Fruit fly (Drosophila melanogaster) whole organism, embryonic: ENCODE data around the gene fred.
A peak's percentile ranks its signal among the peaks of the same experiment; 100 is the strongest.

Experiments
- Aef1 ChIP-seq: fragments of 200-800 bp; sonication (Bioruptor generic); IDR thresholded peaks from 3 replicates; pipeline ENCODE4 v1.3.6; 2022; ENCODE audit warnings: missing biosample characterization, missing genetic modification characterization
- Asciz ChIP-seq: fragments of 200-800 bp; sonication (Bioruptor generic); optimal IDR thresholded peaks from 2 replicates; lab custom pipeline; 2017; ENCODE audit warnings: missing biosample characterization, mild to moderate bottlenecking, missing genetic modification characterization, missing genetic modification reagents
- B-H2 ChIP-seq: fragments of 200-800 bp; sonication (Bioruptor generic); optimal IDR thresholded peaks from 2 replicates; lab custom pipeline; 2018; ENCODE audit warnings: missing biosample characterization, mild to moderate bottlenecking, missing genetic modification characterization
- CG12659 ChIP-seq: fragments of 200-800 bp; sonication (Bioruptor generic); optimal IDR thresholded peaks from 3 replicates; lab custom pipeline; 2017; ENCODE audit warnings: mild to moderate bottlenecking, missing biosample characterization, missing genetic modification reagents, missing genetic modification characterization
- CG12942 ChIP-seq: fragments of 200-800 bp; sonication (Bioruptor generic); optimal IDR thresholded peaks from 3 replicates; lab custom pipeline; 2016; ENCODE audit warnings: missing biosample characterization, missing genetic modification characterization
- CG15696 ChIP-seq: fragments of 200-800 bp; sonication (Bioruptor generic); optimal IDR thresholded peaks from 2 replicates; lab custom pipeline; 2019; ENCODE audit warnings: missing biosample characterization, mild to moderate bottlenecking, missing genetic modification characterization, moderate library complexity
- CG17359 ChIP-seq: fragments of 200-800 bp; sonication (Bioruptor generic); optimal IDR thresholded peaks from 3 replicates; lab custom pipeline; 2018; ENCODE audit warnings: missing biosample characterization, mild to moderate bottlenecking, missing genetic modification characterization, moderate library complexity
- CG1832 ChIP-seq: fragments of 200-800 bp; sonication (Bioruptor generic); optimal IDR thresholded peaks from 2 replicates; lab custom pipeline; 2017; ENCODE audit warnings: missing biosample characterization, mild to moderate bottlenecking, missing genetic modification characterization, inconsistent platforms
- CG2120 ChIP-seq: fragments of 200-800 bp; sonication (Bioruptor generic); optimal IDR thresholded peaks from 3 replicates; lab custom pipeline; 2016; ENCODE audit warnings: missing biosample characterization, missing genetic modification characterization
- CG2202 ChIP-seq: fragments of 200-800 bp; sonication (Bioruptor generic); optimal IDR thresholded peaks from 2 replicates; lab custom pipeline; 2018; ENCODE audit warnings: missing biosample characterization, mild to moderate bottlenecking, missing genetic modification characterization
- CG30020 ChIP-seq: fragments of 200-800 bp; optimal IDR thresholded peaks from 2 replicates; lab custom pipeline; 2019; ENCODE audit warnings: missing biosample characterization, mild to moderate bottlenecking, missing genetic modification characterization, moderate library complexity
- CG30403 ChIP-seq: fragments of 200-800 bp; sonication (Bioruptor generic); optimal IDR thresholded peaks from 3 replicates; lab custom pipeline; 2016; ENCODE audit warnings: missing biosample characterization, missing genetic modification characterization
- CG4820 ChIP-seq: fragments of 200-800 bp; sonication (Bioruptor generic); optimal IDR thresholded peaks from 3 replicates; lab custom pipeline; 2016; ENCODE audit warnings: missing biosample characterization, missing genetic modification characterization
- CG5953 ChIP-seq: fragments of 200-800 bp; sonication (Bioruptor generic); IDR thresholded peaks from 2 replicates; pipeline ENCODE4 v1.3.6; 2022; ENCODE audit warnings: missing biosample characterization, missing genetic modification characterization
- CG7987 ChIP-seq: fragments of 200-800 bp; sonication (Bioruptor generic); optimal IDR thresholded peaks from 2 replicates; lab custom pipeline; 2018; ENCODE audit warnings: missing biosample characterization, mild to moderate bottlenecking, missing genetic modification characterization, moderate library complexity
- CG8765 ChIP-seq: fragments of 200-800 bp; sonication (Bioruptor generic); IDR thresholded peaks from 2 replicates; pipeline ENCODE4 v1.3.6; 2022; ENCODE audit warnings: missing biosample characterization, missing genetic modification characterization
- CG8944 ChIP-seq: fragments of 200-800 bp; sonication (Bioruptor generic); optimal IDR thresholded peaks from 3 replicates; lab custom pipeline; 2016; ENCODE audit warnings: missing biosample characterization, missing genetic modification characterization
- CG9876 ChIP-seq: fragments of 200-800 bp; sonication (Bioruptor generic); optimal IDR thresholded peaks from 2 replicates; lab custom pipeline; 2016; ENCODE audit warnings: missing biosample characterization, missing genetic modification characterization
- Camta ChIP-seq: fragments of 200-800 bp; sonication (Bioruptor generic); optimal IDR thresholded peaks from 2 replicates; lab custom pipeline; 2016; ENCODE audit warnings: missing biosample characterization, missing genetic modification characterization
- CoRest ChIP-seq: fragments of 200-800 bp; sonication (Bioruptor generic); optimal IDR thresholded peaks from 3 replicates; lab custom pipeline; 2018; ENCODE audit warnings: missing biosample characterization, mild to moderate bottlenecking, missing genetic modification characterization, moderate library complexity
- Drgx ChIP-seq: fragments of 200-800 bp; sonication (Bioruptor generic); IDR thresholded peaks from 2 replicates; pipeline ENCODE4 v1.3.6; 2022; ENCODE audit warnings: missing biosample characterization, missing genetic modification characterization
- Gsc ChIP-seq: fragments of 200-800 bp; sonication (Bioruptor generic); IDR thresholded peaks from 2 replicates; pipeline ENCODE4 v1.3.6; 2022; ENCODE audit warnings: missing biosample characterization, missing genetic modification characterization
- H15 ChIP-seq: fragments of 200-800 bp; sonication (Bioruptor generic); IDR thresholded peaks from 3 replicates; pipeline ENCODE4 v1.3.6; 2022; ENCODE audit warnings: missing biosample characterization, missing genetic modification characterization
- H2.0 ChIP-seq: fragments of 200-800 bp; sonication (Bioruptor generic); IDR thresholded peaks from 2 replicates; pipeline ENCODE4 v1.3.6; 2022; ENCODE audit warnings: missing biosample characterization, missing genetic modification characterization
- HmgZ ChIP-seq: fragments of 200-800 bp; sonication (Bioruptor generic); optimal IDR thresholded peaks from 2 replicates; lab custom pipeline; 2018; ENCODE audit warnings: missing biosample characterization, mild to moderate bottlenecking, missing genetic modification characterization
- Scr ChIP-seq: fragments of 200-800 bp; sonication (Bioruptor generic); IDR thresholded peaks from 2 replicates; pipeline ENCODE4 v1.3.6; 2022; ENCODE audit warnings: missing biosample characterization, missing genetic modification characterization; ENCODE audit not compliant: partially characterized antibody
- Six4 ChIP-seq: fragments of 200-800 bp; sonication (Bioruptor generic); optimal IDR thresholded peaks from 2 replicates; lab custom pipeline; 2016; ENCODE audit warnings: missing biosample characterization, missing genetic modification characterization
- Sry-δ ChIP-seq: fragments of 200-800 bp; sonication (Bioruptor generic); optimal IDR thresholded peaks from 2 replicates; lab custom pipeline; 2016; ENCODE audit warnings: missing biosample characterization, missing genetic modification characterization
- Ssrp ChIP-seq: fragments of 200-800 bp; sonication (Bioruptor generic); optimal IDR thresholded peaks from 2 replicates; lab custom pipeline; 2018; ENCODE audit warnings: missing biosample characterization, mild to moderate bottlenecking, missing genetic modification characterization, moderate library complexity
- TFAM ChIP-seq: fragments of 200-800 bp; sonication (Bioruptor generic); optimal IDR thresholded peaks from 2 replicates; lab custom pipeline; 2017; ENCODE audit warnings: missing biosample characterization, missing genetic modification characterization, inconsistent platforms
- amos ChIP-seq: fragments of 200-800 bp; sonication (Bioruptor generic); IDR thresholded peaks from 2 replicates; pipeline ENCODE4 v1.3.6; 2022; ENCODE audit warnings: missing biosample characterization, missing genetic modification characterization; ENCODE audit not compliant: partially characterized antibody
- cad ChIP-seq: fragments of >200 bp; optimal IDR thresholded peaks from 2 replicates; lab custom pipeline; 2017; ENCODE audit warnings: missing biosample characterization, missing genetic modification characterization
- crc ChIP-seq: fragments of 200-800 bp; sonication (Bioruptor generic); optimal IDR thresholded peaks from 2 replicates; lab custom pipeline; 2016; ENCODE audit warnings: missing biosample characterization, missing genetic modification characterization
- dati ChIP-seq: fragments of 200-800 bp; sonication (Bioruptor generic); IDR thresholded peaks from 2 replicates; pipeline ENCODE4 v1.3.6; 2022; ENCODE audit warnings: missing biosample characterization, missing genetic modification characterization
- ftz-f1 ChIP-seq: fragments of 200-800 bp; sonication (Bioruptor generic); optimal IDR thresholded peaks from 2 replicates; lab custom pipeline; 2016; ENCODE audit warnings: missing biosample characterization, missing genetic modification characterization
- gsb-n ChIP-seq: fragments of 200-800 bp; sonication (Bioruptor generic); optimal IDR thresholded peaks from 3 replicates; lab custom pipeline; 2018; ENCODE audit warnings: missing biosample characterization, mild to moderate bottlenecking, missing genetic modification characterization
- lola ChIP-seq, 3 experiments: fragments of >200 bp in 2 of 3; fragments of 200-800 bp in 1 of 3; sonication (Bioruptor generic) in 1 of 3; optimal IDR thresholded peaks; 2 replicates each; lab custom pipeline; 2017 to 2019; ENCODE audit warnings: missing biosample characterization in 3 of 3, missing genetic modification characterization in 3 of 3, mild to moderate bottlenecking in 1 of 3, moderate library complexity in 1 of 3
- mld ChIP-seq: fragments of 200-800 bp; sonication (Bioruptor generic); IDR thresholded peaks from 3 replicates; pipeline ENCODE4 v1.3.6; 2022; ENCODE audit warnings: missing biosample characterization, missing genetic modification characterization; ENCODE audit not compliant: partially characterized antibody
- p53 ChIP-seq: fragments of 200-800 bp; sonication (Bioruptor generic); optimal IDR thresholded peaks from 2 replicates; lab custom pipeline; 2016; ENCODE audit warnings: missing biosample characterization, missing genetic modification characterization
- pb ChIP-seq: fragments of 200-800 bp; sonication (Bioruptor generic); optimal IDR thresholded peaks from 3 replicates; lab custom pipeline; 2016; ENCODE audit warnings: missing biosample characterization, missing genetic modification characterization
- pfk ChIP-seq: fragments of 200-800 bp; sonication (Bioruptor generic); optimal IDR thresholded peaks from 2 replicates; lab custom pipeline; 2018; ENCODE audit warnings: missing biosample characterization, mild to moderate bottlenecking, missing genetic modification characterization, moderate library complexity
- prd ChIP-seq, 3 experiments: fragments of >200 bp in 2 of 3; fragments of 200-800 bp in 1 of 3; sonication (Bioruptor generic) in 1 of 3; optimal IDR thresholded peaks in 2 of 3; IDR thresholded peaks in 1 of 3; 2 replicates in 2 of 3; 3 replicates in 1 of 3; pipeline versions ENCODE4 v1.3.6 to Lab custom; 2017 to 2022; ENCODE audit warnings: missing biosample characterization in 1 of 3, missing genetic modification characterization in 1 of 3
- pros ChIP-seq: fragments of 200-800 bp; sonication (Bioruptor generic); optimal IDR thresholded peaks from 3 replicates; lab custom pipeline; 2019; ENCODE audit warnings: missing biosample characterization, mild to moderate bottlenecking, missing genetic modification characterization, moderate library complexity
- psq ChIP-seq: fragments of 200-800 bp; sonication (Bioruptor generic); optimal IDR thresholded peaks from 2 replicates; lab custom pipeline; 2017; ENCODE audit warnings: missing biosample characterization, missing genetic modification characterization
- repo ChIP-seq: fragments of 200-800 bp; sonication (Bioruptor generic); optimal IDR thresholded peaks from 2 replicates; lab custom pipeline; 2016; ENCODE audit warnings: missing biosample characterization, missing genetic modification characterization
- run ChIP-seq: fragments of 200-800 bp; sonication (Bioruptor generic); optimal IDR thresholded peaks from 3 replicates; lab custom pipeline; 2018; ENCODE audit warnings: missing biosample characterization, mild to moderate bottlenecking, missing genetic modification characterization
- salm ChIP-seq: fragments of 200-800 bp; sonication (Bioruptor generic); optimal IDR thresholded peaks from 2 replicates; lab custom pipeline; 2018; ENCODE audit warnings: missing biosample characterization, mild to moderate bottlenecking, missing genetic modification characterization
- sisA ChIP-seq: fragments of 200-800 bp; sonication (Bioruptor generic); IDR thresholded peaks from 2 replicates; pipeline ENCODE4 v1.3.6; 2022; ENCODE audit warnings: missing biosample characterization, missing genetic modification characterization
- tx ChIP-seq: fragments of 200-800 bp; sonication (Bioruptor generic); optimal IDR thresholded peaks from 2 replicates; lab custom pipeline; 2016; ENCODE audit warnings: missing biosample characterization, missing genetic modification characterization
- unc-4 ChIP-seq: fragments of 200-800 bp; sonication (Bioruptor generic); IDR thresholded peaks from 2 replicates; pipeline ENCODE4 v1.3.6; 2022; ENCODE audit warnings: missing biosample characterization, missing genetic modification characterization; ENCODE audit not compliant: partially characterized antibody
- zen2 ChIP-seq: fragments of 200-800 bp; sonication (Bioruptor generic); IDR thresholded peaks from 3 replicates; pipeline ENCODE4 v1.3.6; 2022; ENCODE audit warnings: missing biosample characterization, missing genetic modification characterization; ENCODE audit not compliant: partially characterized antibody

fred gene

DNA sequence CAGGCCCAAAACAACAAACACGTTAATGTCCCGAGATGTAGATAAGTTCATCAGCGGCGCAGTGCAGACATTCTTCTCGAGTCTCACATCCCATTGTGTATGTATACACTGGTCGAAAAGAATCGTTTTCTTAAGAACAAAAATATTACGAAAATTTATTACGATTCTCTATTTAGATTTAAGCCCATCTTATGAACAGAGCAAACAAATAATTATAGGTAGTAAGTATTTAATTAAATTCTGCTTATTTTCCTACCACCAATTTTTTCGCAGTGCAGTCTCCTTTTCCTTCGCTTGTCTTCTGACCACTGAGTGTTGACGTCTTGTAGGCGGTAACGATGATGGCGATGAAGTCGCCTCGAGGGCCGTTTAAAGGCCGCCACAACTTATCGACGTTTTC, 130.1 kb downstream of the fred start (continued):
- peak; percentile 0 for TF ChIP-seq CG12942 (GFP tag; lab: Kevin White, UChicago)
- no peak for TF ChIP-seq Sry-δ
- TF ChIP-seq CG9876 (GFP tag; lab: Kevin White, UChicago) = no peak
- TF ChIP-seq CG8765 (GFP tag; lab: Robert Waterston, UW) = peak; percentile 80
- peak; percentile 93 for TF ChIP-seq CG15696 (tag; lab: Kevin White, UChicago)
- no peak for TF ChIP-seq Gsc (GFP tag; lab: Robert Waterston, UW)
- TF ChIP-seq H15 (GFP tag; lab: Robert Waterston, UW) = no peak
- TF ChIP-seq CG2202 (tag; lab: Kevin White, UChicago) = peak; percentile 68
- no peak for TF ChIP-seq CG12659 (GFP tag; lab: Kevin White, UChicago)
- TF ChIP-seq CG4820 (GFP tag; lab: Kevin White, UChicago) = peak; percentile 30
- no peak for TF ChIP-seq CG17359
- TF ChIP-seq zen2 (GFP tag; lab: Robert Waterston, UW) = no peak
- TF ChIP-seq lola (GFP tag; optimal IDR thresholded peaks at IDR 0.05; lab: Kevin White, UChicago) = peak in 1 of 3 experiments; percentile 82
- peak; percentile 49 for TF ChIP-seq CG30403
- no peak for TF ChIP-seq CG8944 (GFP tag; lab: Kevin White, UChicago)
- TF ChIP-seq Aef1 (GFP tag; lab: Robert Waterston, UW) = no peak
- no peak for TF ChIP-seq Asciz (GFP tag; lab: Kevin White, UChicago)
- TF ChIP-seq prd (optimal IDR thresholded peaks at IDR 0.05; lab: Kevin White, UChicago) = no peak
- TF ChIP-seq prd (GFP tag; IDR thresholded peaks at IDR 0.05; lab: Robert Waterston, UW) = peak; percentile 94
- no peak for TF ChIP-seq pb
- TF ChIP-seq TFAM (GFP tag; lab: Kevin White, UChicago) = no peak
- no peak for TF ChIP-seq CG7987 (GFP tag; lab: Kevin White, UChicago)
- TF ChIP-seq CG30020 (tag; lab: Kevin White, UChicago) = no peak
- TF ChIP-seq sisA (GFP tag; lab: Robert Waterston, UW) = no peak
- no peak for TF ChIP-seq B-H2 (GFP tag; lab: Kevin White, UChicago)
- TF ChIP-seq Drgx (GFP tag; lab: Robert Waterston, UW) = 0 out of 2 replicates have a peak, but pooled peaks have one; percentile 32
- no peak for TF ChIP-seq CoRest (tag; lab: Kevin White, UChicago)
- no peak for TF ChIP-seq unc-4 (GFP tag; lab: Robert Waterston, UW)
- TF ChIP-seq repo (GFP tag; lab: Kevin White, UChicago) = no peak
- no peak for TF ChIP-seq CG2120 (GFP tag; lab: Kevin White, UChicago)
- no peak for TF ChIP-seq pfk (GFP tag; lab: Kevin White, UChicago)
- no peak for TF ChIP-seq Scr (GFP tag; lab: Robert Waterston, UW)
- TF ChIP-seq gsb-n (tag; lab: Kevin White, UChicago) = peak; percentile 38
- no peak for TF ChIP-seq ftz-f1 (GFP tag; lab: Kevin White, UChicago)
- TF ChIP-seq mld (GFP tag; lab: Robert Waterston, UW) = no peak
- TF ChIP-seq tx = no peak
- TF ChIP-seq HmgZ = no peak
- no peak for TF ChIP-seq cad (GFP tag; lab: Kevin White, UChicago)
- no peak for TF ChIP-seq CG5953 (GFP tag; lab: Robert Waterston, UW)
- no peak for TF ChIP-seq dati (GFP tag; lab: Robert Waterston, UW)
- no peak for TF ChIP-seq p53 (GFP tag; lab: Kevin White, UChicago)
- peak; percentile 14 for TF ChIP-seq crc (GFP tag; lab: Kevin White, UChicago)
- TF ChIP-seq amos (GFP tag; lab: Robert Waterston, UW) = no peak
- TF ChIP-seq Ssrp = peak; percentile 11
- peak; percentile 24; the same call in 1 of the 2 replicates for TF ChIP-seq H2.0 (GFP tag; lab: Robert Waterston, UW)
- TF ChIP-seq run = no peak
- peak; percentile 22 for TF ChIP-seq Six4 (GFP tag; lab: Kevin White, UChicago)
- TF ChIP-seq salm (tag; lab: Kevin White, UChicago) = no peak
- peak; percentile 7 for TF ChIP-seq Camta (GFP tag; lab: Kevin White, UChicago)
- no peak for TF ChIP-seq psq (GFP tag; lab: Kevin White, UChicago)
- TF ChIP-seq pros = peak; percentile 55
- TF ChIP-seq CG1832 (GFP tag; lab: Kevin White, UChicago) = no peak
